Worm (Caenorhabditis elegans): ENCODE data around the gene K10G6.5.

DNA sequence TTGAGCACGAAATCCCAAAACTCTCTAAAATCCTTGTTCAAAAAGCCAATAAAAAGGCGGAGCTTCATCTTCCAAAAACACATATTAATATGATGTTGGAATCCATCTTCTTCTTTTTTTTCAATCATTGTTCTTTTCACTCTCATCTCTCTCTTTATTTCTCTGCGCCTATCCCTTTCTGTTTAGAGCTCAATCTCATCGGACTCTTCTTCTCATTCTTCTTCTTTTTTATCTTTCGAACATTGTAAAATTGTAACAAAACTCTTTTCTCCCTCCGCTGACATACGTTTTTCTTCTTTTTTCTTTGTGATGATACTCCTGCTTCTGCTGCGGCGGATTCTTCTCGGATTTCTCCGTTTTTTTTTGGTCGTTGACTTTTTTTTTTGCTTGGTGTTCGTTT is 30.3 kb upstream of the K10G6.5 start:
- TF ChIP-seq nhr-11 (tag; optimal IDR thresholded peaks at IDR 0.05): no peak
- no peak for TF ChIP-seq egl-27 (tag; optimal IDR thresholded peaks at IDR 0.05)
- TF ChIP-seq R02D3.7 (tag; optimal IDR thresholded peaks at IDR 0.05): no peak
- no peak for TF ChIP-seq nhr-25 (tag; optimal IDR thresholded peaks at IDR 0.05)
- peak; percentile 60 for TF ChIP-seq nfya-1 (tag; optimal IDR thresholded peaks at IDR 0.05; ENCODE audit: insufficient read depth)
- no peak for TF ChIP-seq skn-1 (tag; optimal IDR thresholded peaks at IDR 0.05)
- TF ChIP-seq daf-12 (tag; optimal IDR thresholded peaks at IDR 0.05): no peak
- no peak for TF ChIP-seq nhr-76 (tag; optimal IDR thresholded peaks at IDR 0.05)
- TF ChIP-seq ztf-11 (tag; optimal IDR thresholded peaks at IDR 0.05): no peak
- no peak for TF ChIP-seq tbx-2 (tag; optimal IDR thresholded peaks at IDR 0.05)
- TF ChIP-seq ama-1 (optimal IDR thresholded peaks at IDR 0.05): no peak
- no peak for TF ChIP-seq nhr-77 (tag; optimal IDR thresholded peaks at IDR 0.05)
